Fruit fly (Drosophila melanogaster) whole organism, embryonic: Measurements from ENCODE around the gene Lip2.

Source experiments
- CG10462 ChIP-seq: fragments of 200-800 bp; sonication (Bioruptor generic); optimal IDR thresholded peaks from 2 replicates; lab custom pipeline; 2016; ENCODE audit warnings: missing biosample characterization, missing genetic modification characterization
- CG11504 ChIP-seq: fragments of 200-800 bp; sonication (Bioruptor generic); optimal IDR thresholded peaks from 3 replicates; lab custom pipeline; 2019; ENCODE audit warnings: missing biosample characterization, mild to moderate bottlenecking, missing genetic modification characterization, moderate library complexity
- CG13894 ChIP-seq: fragments of 200-800 bp; sonication (Bioruptor generic); optimal IDR thresholded peaks from 3 replicates; lab custom pipeline; 2018; ENCODE audit warnings: missing biosample characterization, mild to moderate bottlenecking, missing genetic modification characterization, moderate library complexity
- CG15514 ChIP-seq: fragments of 200-800 bp; sonication (Bioruptor generic); optimal IDR thresholded peaks from 3 replicates; lab custom pipeline; 2017; ENCODE audit warnings: missing biosample characterization, missing genetic modification characterization, mild to moderate bottlenecking, moderate library complexity, missing genetic modification reagents
- CG16815 ChIP-seq: fragments of 200-800 bp; sonication (Bioruptor generic); optimal IDR thresholded peaks from 3 replicates; lab custom pipeline; 2017; ENCODE audit warnings: missing biosample characterization, mild to moderate bottlenecking, missing genetic modification characterization
- CG17912 ChIP-seq: fragments of 200-800 bp; sonication (Bioruptor generic); optimal IDR thresholded peaks from 2 replicates; lab custom pipeline; 2018; ENCODE audit warnings: missing biosample characterization, mild to moderate bottlenecking, missing genetic modification characterization
- CG18011 ChIP-seq: fragments of 200-800 bp; sonication (Bioruptor generic); optimal IDR thresholded peaks from 2 replicates; lab custom pipeline; 2017; ENCODE audit warnings: missing biosample characterization, missing genetic modification characterization, mild to moderate bottlenecking, moderate library complexity, missing genotype
- CG2120 ChIP-seq: fragments of 200-800 bp; sonication (Bioruptor generic); optimal IDR thresholded peaks from 3 replicates; lab custom pipeline; 2016; ENCODE audit warnings: missing biosample characterization, missing genetic modification characterization
- CG2678 ChIP-seq: fragments of 200-800 bp; sonication (Bioruptor generic); optimal IDR thresholded peaks from 3 replicates; lab custom pipeline; 2019; ENCODE audit warnings: missing biosample characterization, mild to moderate bottlenecking, missing genetic modification characterization, moderate library complexity
- CG31441 ChIP-seq: fragments of 200-800 bp; sonication (Bioruptor generic); IDR thresholded peaks from 2 replicates; pipeline ENCODE4 v1.3.6; 2022; ENCODE audit warnings: missing biosample characterization, missing genetic modification characterization
- CG3163 ChIP-seq: fragments of 200-800 bp; sonication (Bioruptor generic); optimal IDR thresholded peaks from 3 replicates; lab custom pipeline; 2016; ENCODE audit warnings: missing biosample characterization, missing genetic modification characterization
- CG4424 ChIP-seq: fragments of 200-800 bp; sonication (Bioruptor generic); optimal IDR thresholded peaks from 3 replicates; lab custom pipeline; 2016; ENCODE audit warnings: missing biosample characterization, missing genetic modification characterization
- CG4707 ChIP-seq: fragments of 200-800 bp; sonication (Bioruptor generic); optimal IDR thresholded peaks from 2 replicates; lab custom pipeline; 2018; ENCODE audit warnings: missing biosample characterization, mild to moderate bottlenecking, missing genetic modification characterization, moderate library complexity
- CG7372 ChIP-seq: fragments of 200-800 bp; sonication (Bioruptor generic); IDR thresholded peaks from 2 replicates; pipeline ENCODE4 v1.3.6; 2022; ENCODE audit warnings: missing biosample characterization, missing genetic modification characterization
- CG7786 ChIP-seq: fragments of 200-800 bp; sonication (Bioruptor generic); optimal IDR thresholded peaks from 2 replicates; lab custom pipeline; 2016; ENCODE audit warnings: missing biosample characterization, missing genetic modification characterization
- CG8924 ChIP-seq: fragments of 200-800 bp; optimal IDR thresholded peaks from 3 replicates; lab custom pipeline; 2019; ENCODE audit warnings: missing biosample characterization, mild to moderate bottlenecking, missing genetic modification characterization, moderate library complexity
- CG9437 ChIP-seq: fragments of 200-800 bp; sonication (Bioruptor generic); optimal IDR thresholded peaks from 2 replicates; lab custom pipeline; 2018; ENCODE audit warnings: missing biosample characterization, mild to moderate bottlenecking, missing genetic modification characterization
- CG9932 ChIP-seq: fragments of 200-800 bp; sonication (Bioruptor generic); IDR thresholded peaks from 2 replicates; pipeline ENCODE4 v1.3.6; 2022; ENCODE audit warnings: missing biosample characterization, missing genetic modification characterization
- D19A ChIP-seq: fragments of 200-800 bp; optimal IDR thresholded peaks from 3 replicates; lab custom pipeline; 2019; ENCODE audit warnings: missing biosample characterization, mild to moderate bottlenecking, missing genetic modification characterization, moderate library complexity
- D19B ChIP-seq: fragments of 200-800 bp; sonication (Bioruptor generic); optimal IDR thresholded peaks from 2 replicates; lab custom pipeline; 2017; ENCODE audit warnings: missing biosample characterization, mild to moderate bottlenecking, missing genetic modification characterization
- Dbx ChIP-seq: fragments of 200-800 bp; sonication (Bioruptor generic); IDR thresholded peaks from 3 replicates; pipeline ENCODE4 v1.3.6; 2022; ENCODE audit warnings: missing biosample characterization, missing genetic modification characterization
- Dip2 ChIP-seq: fragments of 200-800 bp; sonication (Bioruptor generic); IDR thresholded peaks from 2 replicates; pipeline ENCODE4 v1.3.6; 2022; ENCODE audit warnings: missing biosample characterization, missing genetic modification characterization
- Dip3 ChIP-seq: fragments of 200-800 bp; sonication (Bioruptor generic); optimal IDR thresholded peaks from 3 replicates; lab custom pipeline; 2016; ENCODE audit warnings: missing biosample characterization, missing genetic modification characterization
- Lpt ChIP-seq: fragments of >200 bp; optimal IDR thresholded peaks from 2 replicates; lab custom pipeline; 2018; ENCODE audit warnings: missing biosample characterization, missing genetic modification characterization
- Mad ChIP-seq: fragments of 200-800 bp; sonication (Bioruptor generic); optimal IDR thresholded peaks from 2 replicates; lab custom pipeline; 2016; ENCODE audit warnings: missing biosample characterization, missing genetic modification characterization
- Med ChIP-seq: fragments of 200-800 bp; sonication (Bioruptor generic); peaks from one replicate; lab custom pipeline; 2016; ENCODE audit warnings: missing biosample characterization, missing genetic modification characterization, mild to moderate bottlenecking, inconsistent platforms, moderate library complexity
- Oli ChIP-seq: fragments of 200-800 bp; sonication (Bioruptor generic); optimal IDR thresholded peaks from 2 replicates; lab custom pipeline; 2018; ENCODE audit warnings: missing biosample characterization, mild to moderate bottlenecking, missing genetic modification characterization, moderate library complexity
- Spps ChIP-seq: fragments of 200-800 bp; sonication (Bioruptor generic); optimal IDR thresholded peaks from 2 replicates; lab custom pipeline; 2018; ENCODE audit warnings: missing biosample characterization, mild to moderate bottlenecking, missing genetic modification characterization
- Sry-δ ChIP-seq: fragments of 200-800 bp; sonication (Bioruptor generic); optimal IDR thresholded peaks from 2 replicates; lab custom pipeline; 2016; ENCODE audit warnings: missing biosample characterization, missing genetic modification characterization
- Xrp1 ChIP-seq: fragments of 200-800 bp; sonication (Bioruptor generic); IDR thresholded peaks from 2 replicates; pipeline ENCODE4 v1.3.6; 2022; ENCODE audit warnings: missing biosample characterization, missing genetic modification characterization
- ac ChIP-seq: fragments of 200-800 bp; sonication (Bioruptor generic); optimal IDR thresholded peaks from 3 replicates; lab custom pipeline; 2017; ENCODE audit warnings: missing biosample characterization, mild to moderate bottlenecking, missing genetic modification characterization
- al ChIP-seq: fragments of 200-800 bp; sonication (Bioruptor generic); IDR thresholded peaks from 2 replicates; pipeline ENCODE4 v1.3.6; 2022; ENCODE audit warnings: missing biosample characterization, missing genetic modification characterization
- chinmo ChIP-seq: fragments of 200-800 bp; sonication (Bioruptor generic); IDR thresholded peaks from 4 replicates; pipeline ENCODE4 v1.3.6; 2022; ENCODE audit warnings: missing biosample characterization, missing genetic modification characterization; ENCODE audit not compliant: partially characterized antibody
- corto ChIP-seq: fragments of 200-800 bp; sonication (Bioruptor generic); optimal IDR thresholded peaks from 2 replicates; lab custom pipeline; 2016; ENCODE audit warnings: missing biosample characterization, mild to moderate bottlenecking, missing genetic modification characterization, moderate library complexity
- dysf ChIP-seq: fragments of 200-800 bp; sonication (Bioruptor generic); IDR thresholded peaks from 3 replicates; pipeline ENCODE4 v1.3.6; 2022; ENCODE audit warnings: missing biosample characterization, missing genetic modification characterization
- grau ChIP-seq: fragments of 200-800 bp; optimal IDR thresholded peaks from 3 replicates; lab custom pipeline; 2019; ENCODE audit warnings: missing biosample characterization, mild to moderate bottlenecking, missing genetic modification characterization, moderate library complexity
- grn ChIP-seq: fragments of 200-800 bp; sonication (Bioruptor generic); optimal IDR thresholded peaks from 3 replicates; lab custom pipeline; 2017; ENCODE audit warnings: missing biosample characterization, missing genetic modification characterization
- hb ChIP-seq: fragments of 200-800 bp; sonication (Bioruptor generic); IDR thresholded peaks from 3 replicates; pipeline ENCODE4 v1.3.6; 2022; ENCODE audit warnings: missing biosample characterization, missing genetic modification characterization; ENCODE audit not compliant: partially characterized antibody
- ind ChIP-seq: fragments of 200-800 bp; sonication (Bioruptor generic); optimal IDR thresholded peaks from 3 replicates; lab custom pipeline; 2016; ENCODE audit warnings: missing biosample characterization, missing genetic modification characterization
- jigr1 ChIP-seq: fragments of 200-800 bp; sonication (Bioruptor generic); IDR thresholded peaks from 3 replicates; pipeline ENCODE4 v1.3.6; 2022; ENCODE audit warnings: missing biosample characterization, missing genetic modification characterization
- lab ChIP-seq: fragments of 200-800 bp; sonication (Bioruptor generic); optimal IDR thresholded peaks from 3 replicates; lab custom pipeline; 2017; ENCODE audit warnings: missing biosample characterization, missing genetic modification characterization, mild to moderate bottlenecking, moderate library complexity, missing genetic modification reagents
- prd ChIP-seq, 3 experiments: fragments of >200 bp in 2 of 3; fragments of 200-800 bp in 1 of 3; sonication (Bioruptor generic) in 1 of 3; optimal IDR thresholded peaks in 2 of 3; IDR thresholded peaks in 1 of 3; 2 replicates in 2 of 3; 3 replicates in 1 of 3; pipeline versions ENCODE4 v1.3.6 to Lab custom; 2017 to 2022; ENCODE audit warnings: missing biosample characterization in 1 of 3, missing genetic modification characterization in 1 of 3
- row ChIP-seq: fragments of 200-800 bp; sonication (Bioruptor generic); IDR thresholded peaks from 3 replicates; pipeline ENCODE4 v1.3.6; 2022; ENCODE audit warnings: missing biosample characterization, missing genetic modification characterization
- sd ChIP-seq: fragments of 200-800 bp; sonication (Bioruptor generic); optimal IDR thresholded peaks from 3 replicates; lab custom pipeline; 2018; ENCODE audit warnings: missing biosample characterization, mild to moderate bottlenecking, missing genetic modification characterization, moderate library complexity
- sens ChIP-seq: fragments of 200-800 bp; sonication (Bioruptor generic); peaks from one replicate; lab custom pipeline; 2016; ENCODE audit warnings: missing biosample characterization, missing genetic modification characterization
- sisA ChIP-seq: fragments of 200-800 bp; sonication (Bioruptor generic); IDR thresholded peaks from 2 replicates; pipeline ENCODE4 v1.3.6; 2022; ENCODE audit warnings: missing biosample characterization, missing genetic modification characterization
- slbo ChIP-seq: fragments of 200-800 bp; sonication (Bioruptor generic); IDR thresholded peaks from 2 replicates; pipeline ENCODE4 v1.3.6; 2022; ENCODE audit warnings: missing biosample characterization, missing genetic modification characterization
- vvl ChIP-seq: fragments of 200-800 bp; sonication (Bioruptor generic); IDR thresholded peaks from 2 replicates; pipeline ENCODE4 v1.3.6; 2022; ENCODE audit warnings: missing biosample characterization, missing genetic modification characterization

Gene Lip2

DNA sequence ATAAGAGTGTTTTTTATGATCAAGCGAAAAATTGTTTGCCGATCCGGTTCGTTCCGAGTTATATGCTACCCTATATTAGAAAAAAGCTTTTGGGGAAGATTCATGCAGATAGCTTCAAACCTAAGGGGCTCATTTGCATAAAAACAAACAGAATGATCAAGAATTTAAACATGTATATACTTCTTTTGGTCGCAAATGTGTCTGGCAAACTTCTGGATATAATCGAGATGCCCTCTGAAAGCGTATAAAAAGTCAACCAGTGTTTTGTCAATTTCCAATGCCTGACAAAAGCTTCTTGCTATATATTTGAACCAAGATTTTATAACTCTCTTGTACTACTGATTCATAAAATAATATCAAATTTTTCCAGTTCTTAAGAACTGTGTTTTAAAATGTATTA, 23.6 kb downstream of the Lip2 start (continued):
- TF ChIP-seq CG13894 (tag; lab: Kevin White, UChicago) (peak; percentile 74), ac (GFP tag; lab: Kevin White, UChicago) (no peak), D19B (peak; percentile 79), corto (GFP tag; lab: Kevin White, UChicago) (no peak), Lpt (GFP tag; lab: Kevin White, UChicago) (no peak), sd (tag; lab: Kevin White, UChicago) (no peak), CG8924 (tag; lab: Kevin White, UChicago) (no peak), CG18011 (GFP tag; lab: Kevin White, UChicago) (peak; percentile 95), CG7372 (GFP tag; lab: Robert Waterston, UW) (0 out of 2 replicates have a peak, but pooled peaks have one; percentile 24), Dip2 (GFP tag; lab: Robert Waterston, UW) (no peak), CG9437 (peak; percentile 23), D19A (tag; lab: Kevin White, UChicago) (peak; percentile 60), sisA (GFP tag; lab: Robert Waterston, UW) (peak; percentile 26; the same call in 1 of the 2 replicates), al (GFP tag; lab: Robert Waterston, UW) (no peak), CG15514 (peak; percentile 6), prd (optimal IDR thresholded peaks at IDR 0.05; lab: Kevin White, UChicago) (no peak), prd (GFP tag; IDR thresholded peaks at IDR 0.05; lab: Robert Waterston, UW) (0 out of 3 replicates have a peak, but pooled peaks have one; percentile 13), Dbx (0 out of 3 replicates have a peak, but pooled peaks have one; percentile 15), CG2120 (GFP tag; lab: Kevin White, UChicago) (peak; percentile 40), CG3163 (GFP tag; lab: Kevin White, UChicago) (no peak), ind (GFP tag; lab: Kevin White, UChicago) (peak; percentile 20), dysf (0 out of 3 replicates have a peak, but pooled peaks have one; percentile 14), CG11504 (tag; lab: Kevin White, UChicago) (peak; percentile 47), CG9932 (peak; percentile 67), row (GFP tag; lab: Robert Waterston, UW) (peak; percentile 42; the same call in 2 of the 3 replicates), hb (GFP tag; lab: Robert Waterston, UW) (no peak), CG4424 (GFP tag; lab: Kevin White, UChicago) (peak; percentile 10), grau (peak; percentile 18), CG17912 (GFP tag; lab: Kevin White, UChicago) (no peak), Spps (tag; lab: Kevin White, UChicago) (no peak), Oli (tag; lab: Kevin White, UChicago) (no peak), CG10462 (GFP tag; lab: Kevin White, UChicago) (no peak)
- TF ChIP-seq, all 482 proteins: peak for 37

DNA sequence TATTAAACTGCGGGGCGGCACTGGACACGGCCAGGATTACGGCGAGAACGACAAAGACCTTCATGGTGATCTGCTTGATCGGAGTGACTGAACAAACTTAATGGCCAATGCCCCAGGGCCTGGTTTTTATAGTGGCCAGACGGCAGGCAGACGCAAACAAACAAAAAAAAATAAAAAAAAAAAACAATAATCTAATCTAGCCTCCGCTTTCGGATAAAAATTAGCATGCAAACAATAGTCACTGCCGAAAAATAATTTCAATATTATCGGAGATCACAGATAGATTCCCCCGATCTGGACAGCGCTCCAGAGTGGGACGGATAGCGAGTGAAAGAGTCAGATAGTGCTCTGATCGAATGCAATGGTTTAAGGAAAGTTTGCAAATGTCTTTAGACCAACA, 24.9 kb downstream of the Lip2 start, which contains the start of gene CG7299:
Gene CG7299 (minus strand): TSS at position 101 of the 400 bp plus-strand sequence.
- TF ChIP-seq CG13894 (tag; lab: Kevin White, UChicago) (peak; percentile 74), vvl (GFP tag; lab: Robert Waterston, UW) (peak; percentile 39; the same call in 1 of the 2 replicates), Dip3 (GFP tag; lab: Kevin White, UChicago) (no peak), chinmo (GFP tag; lab: Robert Waterston, UW) (0 out of 4 replicates have a peak, but pooled peaks have one; percentile 30), Mad (GFP tag; lab: Kevin White, UChicago) (no peak), grn (GFP tag; lab: Kevin White, UChicago) (peak; percentile 37), sens (peak; percentile 35)

DNA sequence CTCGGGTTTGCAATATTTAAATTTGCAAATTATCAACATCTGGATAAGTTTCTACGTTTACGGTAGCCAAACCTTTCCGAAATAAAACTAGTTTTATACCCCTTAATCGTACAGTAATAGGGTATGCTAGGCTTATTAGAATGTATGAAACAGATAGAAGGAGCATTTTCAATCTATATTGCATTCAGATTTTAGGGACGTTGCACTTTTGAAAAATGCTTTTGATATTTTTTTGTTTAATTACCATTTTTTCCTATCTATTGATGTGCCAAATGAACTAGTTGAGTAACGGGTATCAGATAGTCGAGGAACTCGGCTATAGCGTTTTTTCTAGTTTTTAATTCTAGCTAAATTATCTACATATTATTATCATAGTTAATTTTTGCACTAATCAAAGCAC, 26.3 kb downstream of the Lip2 start:
- no peak for TF ChIP-seq jigr1 (GFP tag; lab: Robert Waterston, UW)
- TF ChIP-seq CG31441 (GFP tag; lab: Robert Waterston, UW), result no peak
- peak; percentile 30 for TF ChIP-seq CG2678 (tag; lab: Kevin White, UChicago)
- TF ChIP-seq Sry-δ (GFP tag; lab: Kevin White, UChicago), result no peak
- peak; percentile 28; the same call in 1 of the 2 replicates for TF ChIP-seq slbo
- TF ChIP-seq CG4707 (GFP tag; lab: Kevin White, UChicago), result no peak
- TF ChIP-seq CG16815, result peak; percentile 18
- no peak for TF ChIP-seq Oli (tag; lab: Kevin White, UChicago)
- TF ChIP-seq Xrp1 (GFP tag; lab: Robert Waterston, UW), result peak; percentile 23; the same call in 1 of the 2 replicates
- TF ChIP-seq CG7786 (GFP tag; lab: Kevin White, UChicago), result peak; percentile 10
- peak; percentile 1 for TF ChIP-seq lab (GFP tag; lab: Kevin White, UChicago)
- TF ChIP-seq Med (GFP tag; lab: Kevin White, UChicago), result peak; percentile 87
- TF ChIP-seq grau, result peak; percentile 18
- peak; percentile 23; the same call in 1 of the 3 replicates for TF ChIP-seq row (GFP tag; lab: Robert Waterston, UW)
